Fruit fly (Drosophila melanogaster) whole organism, wandering third instar larva: ENCODE data around the gene CG32198.

Experiments
- Abd-B ChIP-seq: fragments of >200 bp; optimal IDR thresholded peaks from 2 replicates; lab custom pipeline; 2017; ENCODE audit warnings: missing biosample characterization, missing genetic modification characterization
- CG9705 ChIP-seq: fragments of 200-800 bp; sonication (Bioruptor generic); optimal IDR thresholded peaks from 2 replicates; lab custom pipeline; 2018; ENCODE audit warnings: missing biosample characterization, mild to moderate bottlenecking, missing genetic modification characterization
- CrebA ChIP-seq: fragments of 200-800 bp; sonication (Bioruptor generic); optimal IDR thresholded peaks from 2 replicates; lab custom pipeline; 2016; ENCODE audit warnings: missing biosample characterization, mild to moderate bottlenecking, missing genetic modification characterization, borderline replicate concordance
- Dfd ChIP-seq: fragments of >200 bp; optimal IDR thresholded peaks from 2 replicates; lab custom pipeline; 2017; ENCODE audit warnings: missing biosample characterization, missing genetic modification characterization
- GATAd ChIP-seq: sonication (Bioruptor generic); optimal IDR thresholded peaks from 2 replicates; lab custom pipeline; 2016; ENCODE audit warnings: missing biosample characterization, missing genetic modification characterization
- Jra ChIP-seq: sonication (Bioruptor generic); optimal IDR thresholded peaks from 2 replicates; lab custom pipeline; 2016; ENCODE audit warnings: missing biosample characterization, missing genetic modification characterization
- Mio ChIP-seq: sonication (Bioruptor generic); optimal IDR thresholded peaks from 2 replicates; lab custom pipeline; 2016; ENCODE audit warnings: missing biosample characterization, missing genetic modification characterization
- Myc ChIP-seq: fragments of >200 bp; optimal IDR thresholded peaks from 2 replicates; lab custom pipeline; 2017
- N ChIP-seq: fragments of >200 bp; optimal IDR thresholded peaks from 2 replicates; lab custom pipeline; 2018; ENCODE audit warnings: missing biosample characterization, missing external identifiers, missing genetic modification characterization
- OdsH ChIP-seq: fragments of 200-800 bp; sonication (Bioruptor generic); optimal IDR thresholded peaks from 2 replicates; lab custom pipeline; 2016; ENCODE audit warnings: missing biosample characterization, mild to moderate bottlenecking, missing genetic modification characterization
- Vsx2 ChIP-seq: fragments of 200-300, 225-300 bp; sonication (Bioruptor generic); optimal IDR thresholded peaks from 2 replicates; lab custom pipeline; 2018; ENCODE audit warnings: missing biosample characterization, missing genetic modification characterization; ENCODE audit not compliant: partially characterized antibody
- br ChIP-seq: fragments of 200-800 bp; sonication (Bioruptor generic); optimal IDR thresholded peaks from 2 replicates; lab custom pipeline; 2016; ENCODE audit warnings: missing biosample characterization, missing genetic modification characterization
- brk ChIP-seq: fragments of 200-800 bp; sonication (Bioruptor generic); optimal IDR thresholded peaks from 2 replicates; lab custom pipeline; 2016; ENCODE audit warnings: missing biosample characterization, mild to moderate bottlenecking, missing genetic modification characterization
- dl ChIP-seq, 2 experiments: fragments of 175-275, 200-275 bp in 1 of 2; fragments of 200-275 bp in 1 of 2; sonication (Bioruptor generic); optimal IDR thresholded peaks; lab custom pipeline; 2018; ENCODE audit warnings: mild to moderate bottlenecking in 2 of 2, missing biosample characterization in 2 of 2, missing genetic modification characterization in 2 of 2, moderate library complexity in 2 of 2; ENCODE audit not compliant: partially characterized antibody in 2 of 2, insufficient read depth in 1 of 2
- dmrt93B ChIP-seq: fragments of 200-800 bp; sonication (Bioruptor generic); optimal IDR thresholded peaks from 2 replicates; lab custom pipeline; 2018; ENCODE audit warnings: missing biosample characterization, mild to moderate bottlenecking, missing genetic modification characterization
- dsf ChIP-seq: sonication (Bioruptor generic); optimal IDR thresholded peaks from 2 replicates; lab custom pipeline; 2016; ENCODE audit warnings: missing biosample characterization, missing genetic modification characterization, borderline replicate concordance
- ey ChIP-seq: fragments of 200-800 bp; sonication (Bioruptor generic); optimal IDR thresholded peaks from 2 replicates; lab custom pipeline; 2016; ENCODE audit warnings: missing biosample characterization, missing genetic modification characterization
- fru ChIP-seq: fragments of 200-800 bp; sonication (Bioruptor generic); optimal IDR thresholded peaks from 3 replicates; lab custom pipeline; 2016; ENCODE audit warnings: missing biosample characterization, mild to moderate bottlenecking, missing genetic modification characterization
- h ChIP-seq: fragments of 200-800 bp; sonication (Bioruptor generic); optimal IDR thresholded peaks from 3 replicates; lab custom pipeline; 2016; ENCODE audit warnings: missing biosample characterization, mild to moderate bottlenecking, missing genetic modification characterization
- jim ChIP-seq: fragments of 175-275, 200-325 bp; sonication (Bioruptor generic); optimal IDR thresholded peaks from 2 replicates; lab custom pipeline; 2016; ENCODE audit warnings: missing biosample characterization, mild to moderate bottlenecking, missing genetic modification characterization
- pan ChIP-seq: fragments of >200 bp; optimal IDR thresholded peaks from 2 replicates; lab custom pipeline; 2017
- psq ChIP-seq: fragments of 200-800 bp; sonication (Bioruptor generic); optimal IDR thresholded peaks from 3 replicates; lab custom pipeline; 2017; ENCODE audit warnings: missing biosample characterization, mild to moderate bottlenecking, missing genetic modification characterization, moderate library complexity
- sv ChIP-seq: fragments of 200-800 bp; sonication (Bioruptor generic); optimal IDR thresholded peaks from 3 replicates; lab custom pipeline; 2016; ENCODE audit warnings: missing biosample characterization, missing genetic modification characterization
- tai ChIP-seq: sonication (Bioruptor generic); optimal IDR thresholded peaks from 2 replicates; lab custom pipeline; 2016; ENCODE audit warnings: missing biosample characterization, missing genetic modification characterization
- usp ChIP-seq: fragments of >200 bp; optimal IDR thresholded peaks from 2 replicates; lab custom pipeline; 2017; ENCODE audit warnings: missing biosample characterization, missing genetic modification characterization

Gene CG32198

DNA sequence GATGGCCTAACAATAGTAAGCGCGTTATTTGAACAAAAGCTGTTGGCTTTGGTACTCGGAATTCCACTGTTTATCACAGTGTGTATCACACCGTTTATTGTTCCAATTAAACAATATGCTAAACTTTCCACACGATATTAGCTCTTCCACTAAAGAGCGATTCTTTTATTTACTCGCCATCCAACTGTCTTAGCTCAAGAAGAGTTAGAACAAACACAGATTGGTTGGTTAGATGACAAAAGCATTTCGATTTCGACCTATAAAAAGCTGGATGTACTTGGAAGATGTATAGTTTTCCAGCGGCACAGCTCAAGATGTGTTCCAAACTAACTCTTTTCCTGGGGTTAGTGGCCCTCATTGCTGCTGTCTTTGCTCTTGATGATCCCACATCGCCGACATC is at the start of gene CG32198:
Gene CG32198 (plus strand): TSS at position 301 of the 400 bp plus-strand sequence.
- TF ChIP-seq sv (no peak), usp (GFP tag; lab: Kevin White, UChicago) (no peak), tai (no peak), GATAd (GFP tag; lab: Kevin White, UChicago) (no peak), psq (GFP tag; lab: Kevin White, UChicago) (no peak), dsf (GFP tag; lab: Kevin White, UChicago) (no peak), h (GFP tag; lab: Kevin White, UChicago) (no peak), fru (GFP tag; lab: Kevin White, UChicago) (no peak), Jra (no peak), jim (GFP tag; lab: Kevin White, UChicago) (no peak), pan (lab: Kevin White, UChicago) (no peak)
- TF ChIP-seq, all 38 proteins: peak for 0

- TF ChIP-seq Abd-B (GFP tag; lab: Kevin White, UChicago), result no peak
- no peak for TF ChIP-seq Myc
- TF ChIP-seq h (GFP tag; lab: Kevin White, UChicago), result no peak
- TF ChIP-seq ey (GFP tag; lab: Kevin White, UChicago), result no peak
- TF ChIP-seq dmrt93B (GFP tag; lab: Kevin White, UChicago), result no peak
- TF ChIP-seq CrebA (GFP tag; lab: Kevin White, UChicago), result no peak
- no peak for TF ChIP-seq CG9705 (GFP tag; lab: Kevin White, UChicago)
- TF ChIP-seq Jra, result no peak
- no peak for TF ChIP-seq dsf (GFP tag; lab: Kevin White, UChicago)
- TF ChIP-seq brk (GFP tag; lab: Kevin White, UChicago), result no peak
- no peak for TF ChIP-seq Dfd
- no peak for TF ChIP-seq N (GFP tag; lab: Kevin White, UChicago)
- no peak for TF ChIP-seq OdsH (GFP tag; lab: Kevin White, UChicago)
- TF ChIP-seq br (GFP tag; lab: Kevin White, UChicago), result no peak
- no peak for TF ChIP-seq dl (GFP tag; optimal IDR thresholded peaks at IDR 0.05; lab: Kevin White, UChicago; ENCODE audit: insufficient read depth in 1 of 2, partially characterized antibody in 2 of 2)
- no peak for TF ChIP-seq Vsx2 (GFP tag; lab: Kevin White, UChicago)
- no peak for TF ChIP-seq tai
Observed at dm6 chr3L:18502425-18502824, 24.4 kb upstream of the CG32198 start, which contains the start of gene AstC-R2. TSS of gene AstC-R2 (minus strand) at chr3L:18502557.

DNA sequence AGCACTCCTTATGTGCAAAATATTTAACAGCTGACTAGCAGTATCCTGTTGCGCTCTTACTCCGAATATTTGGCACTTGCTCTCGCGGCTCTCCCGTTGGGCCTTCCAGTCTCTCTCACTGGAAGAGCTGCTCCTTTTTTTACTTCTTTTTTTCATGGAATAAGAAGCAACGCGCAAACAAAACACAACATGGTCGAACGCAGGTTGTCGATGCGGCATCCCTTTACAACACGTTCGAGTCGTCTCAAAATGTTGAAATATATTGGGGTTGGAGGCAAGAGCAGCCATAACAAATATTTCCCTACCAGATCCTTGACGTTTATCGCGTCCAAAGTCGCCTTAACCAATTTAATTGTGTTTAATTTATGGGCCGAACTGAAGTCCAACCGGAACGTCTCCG is 13.1 kb downstream of the CG32198 start:
- TF ChIP-seq Abd-B (GFP tag; lab: Kevin White, UChicago), result no peak
- no peak for TF ChIP-seq dl (GFP tag; optimal IDR thresholded peaks at IDR 0.05; lab: Kevin White, UChicago; ENCODE audit: insufficient read depth in 1 of 2, partially characterized antibody in 2 of 2)

- TF ChIP-seq Mio (GFP tag; lab: Kevin White, UChicago), result no peak
- TF ChIP-seq dl (GFP tag; optimal IDR thresholded peaks at IDR 0.05; lab: Kevin White, UChicago; ENCODE audit: insufficient read depth in 1 of 2, partially characterized antibody in 2 of 2), result no peak
- TF ChIP-seq CrebA (GFP tag; lab: Kevin White, UChicago), result no peak
- TF ChIP-seq fru (GFP tag; lab: Kevin White, UChicago), result no peak
- TF ChIP-seq, all 38 proteins: peak for 0
Observed at dm6 chr3L:18559958-18560357, 33.2 kb downstream of the CG32198 start, which contains the start of gene AstC-R1. TSS of gene AstC-R1 (plus strand) at chr3L:18560258.
